Fruit fly (Drosophila melanogaster) whole organism, embryonic: ENCODE data around the gene CG13694.

ENCODE experiments used
- Antp ChIP-seq: fragments of 200-800 bp; sonication (Bioruptor generic); optimal IDR thresholded peaks from 3 replicates; lab custom pipeline; 2016; ENCODE audit warnings: missing biosample characterization, missing genetic modification characterization
- Bgb ChIP-seq: fragments of 200-800 bp; sonication (Bioruptor generic); IDR thresholded peaks from 2 replicates; pipeline ENCODE4 v1.3.6; 2022; ENCODE audit warnings: missing biosample characterization, missing genetic modification characterization; ENCODE audit not compliant: partially characterized antibody
- CG10209 ChIP-seq: fragments of 200-800 bp; sonication (Bioruptor generic); optimal IDR thresholded peaks from 3 replicates; lab custom pipeline; 2017; ENCODE audit warnings: missing biosample characterization, mild to moderate bottlenecking, missing genetic modification characterization, missing genetic modification reagents
- CG10959 ChIP-seq: fragments of 200-800 bp; sonication (Bioruptor generic); IDR thresholded peaks from 2 replicates; pipeline ENCODE4 v1.3.6; 2022; ENCODE audit warnings: missing biosample characterization, missing genetic modification characterization
- CG10979 ChIP-seq: fragments of 200-800 bp; sonication (Bioruptor generic); optimal IDR thresholded peaks from 2 replicates; lab custom pipeline; 2018; ENCODE audit warnings: missing biosample characterization, mild to moderate bottlenecking, missing genetic modification characterization, moderate library complexity
- CG11085 ChIP-seq: fragments of 200-800 bp; sonication (Bioruptor generic); IDR thresholded peaks from 2 replicates; pipeline ENCODE4 v1.3.6; 2022; ENCODE audit warnings: missing biosample characterization, missing genetic modification characterization
- CG11093 ChIP-seq: fragments of 200-800 bp; sonication (Bioruptor generic); IDR thresholded peaks from 3 replicates; pipeline ENCODE4 v1.3.6; 2022; ENCODE audit warnings: missing biosample characterization, missing genetic modification characterization
- CG11696 ChIP-seq: fragments of 200-800 bp; sonication (Bioruptor generic); IDR thresholded peaks from 2 replicates; pipeline ENCODE4 v1.3.6; 2022; ENCODE audit warnings: missing biosample characterization, missing genetic modification characterization
- CG12155 ChIP-seq: fragments of 200-800 bp; sonication (Bioruptor generic); optimal IDR thresholded peaks from 3 replicates; lab custom pipeline; 2016; ENCODE audit warnings: missing biosample characterization, missing genetic modification characterization
- CG1233 ChIP-seq: fragments of 200-800 bp; sonication (Bioruptor generic); optimal IDR thresholded peaks from 4 replicates; lab custom pipeline; 2018; ENCODE audit warnings: missing biosample characterization, mild to moderate bottlenecking, missing genetic modification characterization
- CG12659 ChIP-seq: fragments of 200-800 bp; sonication (Bioruptor generic); optimal IDR thresholded peaks from 3 replicates; lab custom pipeline; 2017; ENCODE audit warnings: mild to moderate bottlenecking, missing biosample characterization, missing genetic modification reagents, missing genetic modification characterization
- CG12769 ChIP-seq: fragments of 200-800 bp; sonication (Bioruptor generic); optimal IDR thresholded peaks from 2 replicates; lab custom pipeline; 2019; ENCODE audit warnings: missing biosample characterization, mild to moderate bottlenecking, missing genetic modification characterization, moderate library complexity
- CG13624 ChIP-seq: fragments of 200-800 bp; sonication (Bioruptor generic); optimal IDR thresholded peaks from 2 replicates; lab custom pipeline; 2016; ENCODE audit warnings: missing biosample characterization, missing genetic modification characterization
- CG13894 ChIP-seq: fragments of 200-800 bp; sonication (Bioruptor generic); optimal IDR thresholded peaks from 3 replicates; lab custom pipeline; 2018; ENCODE audit warnings: missing biosample characterization, mild to moderate bottlenecking, missing genetic modification characterization, moderate library complexity
- CG14050 ChIP-seq: fragments of 200-800 bp; sonication (Bioruptor generic); IDR thresholded peaks from 3 replicates; pipeline ENCODE4 v1.3.6; 2022; ENCODE audit warnings: missing biosample characterization, missing genetic modification characterization
- CG15073 ChIP-seq: fragments of 200-800 bp; sonication (Bioruptor generic); optimal IDR thresholded peaks from 2 replicates; lab custom pipeline; 2016; ENCODE audit warnings: missing biosample characterization, missing genetic modification characterization
- CG1603 ChIP-seq: fragments of 200-800 bp; sonication (Bioruptor generic); optimal IDR thresholded peaks from 2 replicates; lab custom pipeline; 2019; ENCODE audit warnings: missing biosample characterization, mild to moderate bottlenecking, missing genetic modification characterization, moderate library complexity
- CG17359 ChIP-seq: fragments of 200-800 bp; sonication (Bioruptor generic); optimal IDR thresholded peaks from 3 replicates; lab custom pipeline; 2018; ENCODE audit warnings: missing biosample characterization, mild to moderate bottlenecking, missing genetic modification characterization, moderate library complexity
- CG18262 ChIP-seq: fragments of 200-800 bp; optimal IDR thresholded peaks from 3 replicates; lab custom pipeline; 2019; ENCODE audit warnings: missing biosample characterization, mild to moderate bottlenecking, missing genetic modification characterization, moderate library complexity
- CG2199 ChIP-seq: fragments of 200-800 bp; sonication (Bioruptor generic); IDR thresholded peaks from 3 replicates; pipeline ENCODE4 v1.3.6; 2022; ENCODE audit warnings: missing biosample characterization, missing genetic modification characterization
- CG3163 ChIP-seq: fragments of 200-800 bp; sonication (Bioruptor generic); optimal IDR thresholded peaks from 3 replicates; lab custom pipeline; 2016; ENCODE audit warnings: missing biosample characterization, missing genetic modification characterization
- CG4282 ChIP-seq: fragments of 200-800 bp; sonication (Bioruptor generic); optimal IDR thresholded peaks from 2 replicates; lab custom pipeline; 2016; ENCODE audit warnings: missing biosample characterization, missing genetic modification characterization
- CG6854 ChIP-seq: fragments of 200-800 bp; sonication (Bioruptor generic); optimal IDR thresholded peaks from 3 replicates; lab custom pipeline; 2017; ENCODE audit warnings: missing biosample characterization, mild to moderate bottlenecking, missing genetic modification characterization
- CG7745 ChIP-seq: fragments of 200-800 bp; sonication (Bioruptor generic); optimal IDR thresholded peaks from 2 replicates; lab custom pipeline; 2018; ENCODE audit warnings: missing biosample characterization, mild to moderate bottlenecking, missing genetic modification characterization, moderate library complexity
- CG7839 ChIP-seq: fragments of 200-800 bp; sonication (Bioruptor generic); optimal IDR thresholded peaks from 3 replicates; lab custom pipeline; 2018; ENCODE audit warnings: missing biosample characterization, mild to moderate bottlenecking, missing genetic modification characterization, moderate library complexity
- CG9727 ChIP-seq: fragments of 200-800 bp; sonication (Bioruptor generic); optimal IDR thresholded peaks from 3 replicates; lab custom pipeline; 2017; ENCODE audit warnings: missing biosample characterization, mild to moderate bottlenecking, missing genetic modification characterization
- CHES-1-like ChIP-seq: fragments of 200-800 bp; sonication (Bioruptor generic); optimal IDR thresholded peaks from 2 replicates; lab custom pipeline; 2016; ENCODE audit warnings: missing biosample characterization, missing genetic modification characterization
- NK7.1 ChIP-seq: fragments of 200-800 bp; sonication (Bioruptor generic); optimal IDR thresholded peaks from 3 replicates; lab custom pipeline; 2016; ENCODE audit warnings: missing biosample characterization, missing genetic modification characterization
- Trl ChIP-seq, 3 experiments: fragments of >200 bp in 2 of 3; fragments of 200-800 bp in 1 of 3; sonication (Bioruptor generic) in 1 of 3; optimal IDR thresholded peaks; 2 replicates in 1 of 3; 3 replicates in 2 of 3; lab custom pipeline; 2016 to 2017; ENCODE audit warnings: missing biosample characterization in 1 of 3, missing genetic modification characterization in 1 of 3
- Xrp1 ChIP-seq: fragments of 200-800 bp; sonication (Bioruptor generic); IDR thresholded peaks from 2 replicates; pipeline ENCODE4 v1.3.6; 2022; ENCODE audit warnings: missing biosample characterization, missing genetic modification characterization
- amos ChIP-seq: fragments of 200-800 bp; sonication (Bioruptor generic); IDR thresholded peaks from 2 replicates; pipeline ENCODE4 v1.3.6; 2022; ENCODE audit warnings: missing biosample characterization, missing genetic modification characterization; ENCODE audit not compliant: partially characterized antibody
- bab2 ChIP-seq: fragments of 200-800 bp; sonication (Bioruptor generic); optimal IDR thresholded peaks from 2 replicates; lab custom pipeline; 2016; ENCODE audit warnings: missing biosample characterization, missing genetic modification characterization
- caup ChIP-seq: fragments of 200-800 bp; sonication (Bioruptor generic); optimal IDR thresholded peaks from 3 replicates; lab custom pipeline; 2017; ENCODE audit warnings: missing biosample characterization, mild to moderate bottlenecking, missing genetic modification characterization, moderate library complexity; ENCODE audit not compliant: severe bottlenecking
- crp ChIP-seq, 2 experiments: fragments of 200-800 bp; sonication (Bioruptor generic); optimal IDR thresholded peaks; 2 replicates in 1 of 2; 3 replicates in 1 of 2; lab custom pipeline; 2017; ENCODE audit warnings: missing biosample characterization in 2 of 2, missing genetic modification characterization in 2 of 2, mild to moderate bottlenecking in 1 of 2, moderate library complexity in 1 of 2
- eyg ChIP-seq: fragments of 200-800 bp; sonication (Bioruptor generic); optimal IDR thresholded peaks from 3 replicates; lab custom pipeline; 2016; ENCODE audit warnings: missing biosample characterization, missing genetic modification characterization
- grau ChIP-seq: fragments of 200-800 bp; optimal IDR thresholded peaks from 3 replicates; lab custom pipeline; 2019; ENCODE audit warnings: missing biosample characterization, mild to moderate bottlenecking, missing genetic modification characterization, moderate library complexity
- hkb ChIP-seq, 2 experiments: fragments of 200-800 bp in 1 of 2; fragments of >200 bp in 1 of 2; sonication (Bioruptor generic) in 1 of 2; IDR thresholded peaks in 1 of 2; optimal IDR thresholded peaks in 1 of 2; 2 replicates each; pipeline versions ENCODE4 v1.3.6 to Lab custom; 2017 to 2022; ENCODE audit warnings: missing biosample characterization in 1 of 2, missing genetic modification characterization in 1 of 2
- lilli ChIP-seq: fragments of 200-800 bp; sonication (Bioruptor generic); optimal IDR thresholded peaks from 3 replicates; lab custom pipeline; 2016; ENCODE audit warnings: missing biosample characterization, missing genetic modification characterization
- maf-S ChIP-seq: fragments of 200-800 bp; sonication (Bioruptor generic); optimal IDR thresholded peaks from 2 replicates; lab custom pipeline; 2016; ENCODE audit warnings: missing biosample characterization, missing genetic modification characterization
- peb ChIP-seq: fragments of 200-800 bp; sonication (Bioruptor generic); IDR thresholded peaks from 2 replicates; pipeline ENCODE4 v1.3.6; 2022; ENCODE audit warnings: missing biosample characterization, missing genetic modification characterization
- prd ChIP-seq, 3 experiments: fragments of >200 bp in 2 of 3; fragments of 200-800 bp in 1 of 3; sonication (Bioruptor generic) in 1 of 3; optimal IDR thresholded peaks in 2 of 3; IDR thresholded peaks in 1 of 3; 2 replicates in 2 of 3; 3 replicates in 1 of 3; pipeline versions ENCODE4 v1.3.6 to Lab custom; 2017 to 2022; ENCODE audit warnings: missing biosample characterization in 1 of 3, missing genetic modification characterization in 1 of 3
- pzg ChIP-seq: fragments of 200-800 bp; sonication (Bioruptor generic); optimal IDR thresholded peaks from 3 replicates; lab custom pipeline; 2018; ENCODE audit warnings: missing biosample characterization, mild to moderate bottlenecking, missing genetic modification characterization, moderate library complexity
- repo ChIP-seq: fragments of 200-800 bp; sonication (Bioruptor generic); optimal IDR thresholded peaks from 2 replicates; lab custom pipeline; 2016; ENCODE audit warnings: missing biosample characterization, missing genetic modification characterization
- sens-2 ChIP-seq: fragments of 200-800 bp; sonication (Bioruptor generic); IDR thresholded peaks from 2 replicates; pipeline ENCODE4 v1.3.6; 2022; ENCODE audit warnings: missing biosample characterization, missing genetic modification characterization
- sob ChIP-seq: fragments of 200-800 bp; sonication (Bioruptor generic); IDR thresholded peaks from 2 replicates; pipeline ENCODE4 v1.3.6; 2022; ENCODE audit warnings: missing biosample characterization, missing genetic modification characterization
- tx ChIP-seq: fragments of 200-800 bp; sonication (Bioruptor generic); optimal IDR thresholded peaks from 2 replicates; lab custom pipeline; 2016; ENCODE audit warnings: missing biosample characterization, missing genetic modification characterization
- vfl ChIP-seq: fragments of 200-800 bp; sonication (Bioruptor generic); optimal IDR thresholded peaks from 2 replicates; lab custom pipeline; 2016; ENCODE audit warnings: missing biosample characterization, missing genetic modification characterization

The CG13694 gene

DNA sequence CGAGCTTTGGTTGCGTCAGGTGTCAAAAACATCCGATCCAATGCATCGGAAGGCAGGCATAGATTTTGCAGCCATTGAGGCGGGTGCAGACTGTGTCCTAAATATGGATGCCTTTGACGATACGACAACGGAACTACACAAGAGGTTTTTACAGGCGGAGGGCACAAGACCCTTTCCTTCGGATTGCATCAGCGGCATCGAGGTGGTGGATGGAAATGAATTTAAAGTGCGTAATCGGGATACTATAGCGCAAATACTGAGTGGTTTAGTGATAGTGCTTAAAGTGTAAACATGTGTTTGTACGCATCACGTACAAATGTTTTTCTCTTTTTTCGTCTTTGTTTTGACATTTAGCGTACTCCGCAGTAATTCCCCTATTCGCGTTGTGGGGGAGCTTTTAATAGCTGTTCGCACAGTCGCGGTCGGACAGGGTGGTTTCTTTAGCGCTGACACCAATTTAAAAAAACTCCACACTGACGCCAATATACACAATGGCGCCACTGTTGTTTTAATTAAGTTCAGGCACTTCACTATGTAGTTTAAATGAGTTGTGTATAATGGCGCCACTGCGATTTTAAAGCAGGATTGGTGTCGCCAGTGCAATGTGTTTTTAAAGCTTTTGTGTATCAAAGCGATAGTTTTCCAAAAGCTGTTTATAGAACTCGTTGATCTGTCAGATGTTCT is 43.4 kb downstream of the CG13694 start (continued):
- no peak for TF ChIP-seq CG10959
- TF ChIP-seq CG11696 (GFP tag; lab: Robert Waterston, UW) = no peak
- TF ChIP-seq lilli (GFP tag; lab: Kevin White, UChicago) = peak; percentile 71
- peak; percentile 59 for TF ChIP-seq CG4282 (GFP tag; lab: Kevin White, UChicago)
- TF ChIP-seq sob (GFP tag; lab: Robert Waterston, UW) = peak; percentile 61
- TF ChIP-seq Antp (GFP tag; lab: Kevin White, UChicago) = peak; percentile 51
- no peak for TF ChIP-seq Xrp1
- TF ChIP-seq CG1603 (tag; lab: Kevin White, UChicago) = peak; percentile 58
- TF ChIP-seq vfl (GFP tag; lab: Kevin White, UChicago) = no peak
- TF ChIP-seq hkb (optimal IDR thresholded peaks at IDR 0.05; lab: Kevin White, UChicago) = no peak
- no peak for TF ChIP-seq hkb (GFP tag; IDR thresholded peaks at IDR 0.05; lab: Robert Waterston, UW)
- 0 out of 2 replicates have a peak, but pooled peaks have one; percentile 11 for TF ChIP-seq CG11085 (GFP tag; lab: Robert Waterston, UW)
- peak; percentile 30 for TF ChIP-seq CG12659 (GFP tag; lab: Kevin White, UChicago)
- no peak for TF ChIP-seq NK7.1 (GFP tag; lab: Kevin White, UChicago)
- peak; percentile 36 for TF ChIP-seq CG17359 (tag; lab: Kevin White, UChicago)
- peak; percentile 57; the same call in 1 of the 2 replicates for TF ChIP-seq Bgb
- TF ChIP-seq CG2199 (GFP tag; lab: Robert Waterston, UW) = 0 out of 3 replicates have a peak, but pooled peaks have one; percentile 62
- peak; percentile 99 for TF ChIP-seq CG15073 (GFP tag; lab: Kevin White, UChicago)
- TF ChIP-seq CG12155 = peak; percentile 95
- TF ChIP-seq CG7839 (tag; lab: Kevin White, UChicago) = peak; percentile 36
- peak; percentile 70 for TF ChIP-seq caup (GFP tag; lab: Kevin White, UChicago)
- TF ChIP-seq amos = peak; percentile 68; the same call in 1 of the 2 replicates
- TF ChIP-seq CG13624 = peak; percentile 84
- TF ChIP-seq CHES-1-like (GFP tag; lab: Kevin White, UChicago) = peak; percentile 67
- TF ChIP-seq CG10209 (GFP tag; lab: Kevin White, UChicago) = peak; percentile 31
- TF ChIP-seq CG12769 (tag; lab: Kevin White, UChicago) = peak; percentile 67
- no peak for TF ChIP-seq CG10979 (tag; lab: Kevin White, UChicago)
- peak; percentile 18; the same call in 1 of the 3 replicates for TF ChIP-seq CG14050 (GFP tag; lab: Robert Waterston, UW)
- TF ChIP-seq tx = peak; percentile 5
- peak in 1 of 2 experiments; percentile 68 for TF ChIP-seq crp (GFP tag; optimal IDR thresholded peaks at IDR 0.05; lab: Kevin White, UChicago)
- TF ChIP-seq prd (optimal IDR thresholded peaks at IDR 0.05; lab: Kevin White, UChicago) = no peak
- no peak for TF ChIP-seq prd (GFP tag; IDR thresholded peaks at IDR 0.05; lab: Robert Waterston, UW)
- peak; percentile 32 for TF ChIP-seq grau (tag; lab: Kevin White, UChicago)
- TF ChIP-seq maf-S (GFP tag; lab: Kevin White, UChicago) = peak; percentile 10
- TF ChIP-seq CG13894 (tag; lab: Kevin White, UChicago) = peak; percentile 91
- no peak for TF ChIP-seq CG18262 (tag; lab: Kevin White, UChicago)
- TF ChIP-seq bab2 (GFP tag; lab: Kevin White, UChicago) = peak; percentile 42
- TF ChIP-seq pzg = peak; percentile 66
- peak; percentile 3 for TF ChIP-seq repo (GFP tag; lab: Kevin White, UChicago)
- TF ChIP-seq eyg (GFP tag; lab: Kevin White, UChicago) = no peak
- TF ChIP-seq CG3163 (GFP tag; lab: Kevin White, UChicago) = peak; percentile 29
- TF ChIP-seq Trl (optimal IDR thresholded peaks at IDR 0.05; lab: Kevin White, UChicago) = no peak
- peak; percentile 40 for TF ChIP-seq Trl (GFP tag; optimal IDR thresholded peaks at IDR 0.05; lab: Kevin White, UChicago)
- no peak for TF ChIP-seq CG9727 (GFP tag; lab: Kevin White, UChicago)
- peak; percentile 39 for TF ChIP-seq CG1233 (GFP tag; lab: Kevin White, UChicago)
- TF ChIP-seq sens-2 = no peak
- TF ChIP-seq CG6854 (GFP tag; lab: Kevin White, UChicago) = no peak
- TF ChIP-seq CG11093 (GFP tag; lab: Robert Waterston, UW) = no peak
- no peak for TF ChIP-seq CG7745 (tag; lab: Kevin White, UChicago)
- TF ChIP-seq peb = 0 out of 2 replicates have a peak, but pooled peaks have one; percentile 6
